Fruit fly (Drosophila melanogaster): ENCODE measurements around the gene CG5877.

CG5877 gene

DNA sequence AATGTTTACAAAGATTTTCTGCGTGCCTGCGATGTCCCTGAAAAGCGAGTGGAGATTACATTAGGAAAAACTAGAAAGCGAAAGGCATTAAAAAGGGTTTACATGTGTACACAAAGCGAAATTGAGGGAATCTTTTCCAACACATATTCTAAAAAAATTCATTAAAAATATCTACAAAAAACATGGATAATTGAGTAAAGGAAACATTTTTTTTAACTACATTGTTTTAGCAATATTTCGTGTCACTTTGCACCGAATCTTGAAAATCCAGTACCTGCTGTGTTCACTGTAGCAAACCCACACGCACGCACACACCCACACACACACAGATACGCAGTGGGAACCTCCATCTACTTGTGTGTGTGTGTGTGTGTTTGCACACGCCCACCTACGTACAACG, 11.4 kb downstream of the CG5877 start (continued):
- TF ChIP-seq sens (GFP tag) (peak; percentile 49), bcd (GFP tag; optimal IDR thresholded peaks at IDR 0.05) (no peak), CG10366 (GFP tag; IDR thresholded peaks at IDR 0.05) (peak; percentile 22; the same call in 1 of the 2 replicates), CG3281 (GFP tag; optimal IDR thresholded peaks at IDR 0.05) (peak; percentile 22), caup (GFP tag; optimal IDR thresholded peaks at IDR 0.05; ENCODE audit: severe bottlenecking) (peak; percentile 27), kni (GFP tag; optimal IDR thresholded peaks at IDR 0.05) (no peak), Hmr (GFP tag; optimal IDR thresholded peaks at IDR 0.05) (peak; percentile 57), sob (GFP tag; IDR thresholded peaks at IDR 0.05) (0 out of 2 replicates have a peak, but pooled peaks have one; percentile 50), CG6765 (GFP tag; optimal IDR thresholded peaks at IDR 0.05) (no peak), CoRest (tag; optimal IDR thresholded peaks at IDR 0.05) (peak; percentile 16), CG17802 (tag; optimal IDR thresholded peaks at IDR 0.05) (no peak), CG15514 (GFP tag; optimal IDR thresholded peaks at IDR 0.05) (peak; percentile 20), lola (GFP tag; optimal IDR thresholded peaks at IDR 0.05) (no peak), stc (GFP tag; IDR thresholded peaks at IDR 0.05) (no peak), ATbp (GFP tag; optimal IDR thresholded peaks at IDR 0.05) (no peak), Aef1 (GFP tag; IDR thresholded peaks at IDR 0.05) (0 out of 3 replicates have a peak, but pooled peaks have one; percentile 23), hkb (optimal IDR thresholded peaks at IDR 0.05) (no peak), hkb (GFP tag; IDR thresholded peaks at IDR 0.05) (peak; percentile 30; the same call in 1 of the 2 replicates), grau (tag; optimal IDR thresholded peaks at IDR 0.05) (peak; percentile 77), run (tag; optimal IDR thresholded peaks at IDR 0.05) (no peak), PHDP (tag; optimal IDR thresholded peaks at IDR 0.05) (peak; percentile 26), ind (GFP tag; optimal IDR thresholded peaks at IDR 0.05) (peak; percentile 14), NFAT (GFP tag; IDR thresholded peaks at IDR 0.05) (0 out of 2 replicates have a peak, but pooled peaks have one; percentile 9), CG13624 (GFP tag; optimal IDR thresholded peaks at IDR 0.05) (peak; percentile 36), Hsf (GFP tag; optimal IDR thresholded peaks at IDR 0.05) (peak; percentile 7), CG17385 (GFP tag; optimal IDR thresholded peaks at IDR 0.05) (peak; percentile 16), CG6813 (GFP tag; optimal IDR thresholded peaks at IDR 0.05) (peak; percentile 22), CG8478 (optimal IDR thresholded peaks at IDR 0.05) (no peak), Taf1 (GFP tag; IDR thresholded peaks at IDR 0.05) (peak; percentile 40; the same call in 1 of the 2 replicates), CG9215 (GFP tag; IDR thresholded peaks at IDR 0.05) (peak; percentile 23; the same call in 1 of the 2 replicates), CG1024 (GFP tag; IDR thresholded peaks at IDR 0.05) (no peak), CG14050 (GFP tag; IDR thresholded peaks at IDR 0.05) (0 out of 3 replicates have a peak, but pooled peaks have one; percentile 13), slbo (GFP tag; IDR thresholded peaks at IDR 0.05) (peak; percentile 72), CG17912 (GFP tag; optimal IDR thresholded peaks at IDR 0.05) (no peak), Sox102F (GFP tag; optimal IDR thresholded peaks at IDR 0.05) (peak; percentile 38), CG13775 (GFP tag; optimal IDR thresholded peaks at IDR 0.05) (peak; percentile 20), pros (GFP tag; optimal IDR thresholded peaks at IDR 0.05) (no peak), bab2 (GFP tag; optimal IDR thresholded peaks at IDR 0.05) (peak; percentile 1), Meics (GFP tag; optimal IDR thresholded peaks at IDR 0.05) (peak; percentile 56), CG34376 (GFP tag; optimal IDR thresholded peaks at IDR 0.05) (peak; percentile 33), CG43689 (GFP tag; IDR thresholded peaks at IDR 0.05) (no peak), unpg (GFP tag; optimal IDR thresholded peaks at IDR 0.05) (peak; percentile 10), E2f2 (GFP tag; IDR thresholded peaks at IDR 0.05) (peak; percentile 33; the same call in 1 of the 2 replicates), mam (GFP tag; optimal IDR thresholded peaks at IDR 0.05) (peak; percentile 37), CG9932 (GFP tag; IDR thresholded peaks at IDR 0.05) (peak; percentile 54), Ets65A (GFP tag) (peak; percentile 32), sisA (GFP tag; IDR thresholded peaks at IDR 0.05) (0 out of 2 replicates have a peak, but pooled peaks have one; percentile 23), Atf6 (GFP tag; IDR thresholded peaks at IDR 0.05) (peak; percentile 32; the same call in 1 of the 2 replicates), fd102C (GFP tag; optimal IDR thresholded peaks at IDR 0.05) (no peak), CG1603 (tag; optimal IDR thresholded peaks at IDR 0.05) (no peak), CG12391 (tag; optimal IDR thresholded peaks at IDR 0.05) (no peak)

Data from whole organism, embryonic.